Worm (Caenorhabditis elegans): ENCODE data around the gene R166.3.

The R166.3 gene

DNA sequence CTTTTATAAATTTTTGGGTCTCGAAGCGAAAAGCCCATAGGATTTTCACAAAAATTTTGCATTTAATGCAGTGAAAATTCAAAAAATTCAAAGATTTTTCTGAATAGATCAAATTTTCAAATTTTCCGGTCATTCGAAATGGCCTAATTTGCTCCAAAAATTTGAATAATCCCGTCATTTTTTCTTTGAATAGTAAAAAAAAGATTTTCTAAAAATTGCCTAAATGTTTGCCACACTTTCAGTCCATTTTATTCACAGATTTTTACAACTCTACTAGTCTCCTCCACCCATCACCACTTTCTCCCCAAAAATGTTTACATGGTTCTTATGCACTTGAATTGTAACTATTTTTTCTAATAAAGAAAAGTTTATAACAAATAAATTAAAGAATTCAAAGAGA lies 5.1 kb downstream of the R166.3 start:
- TF ChIP-seq him-1 (tag; optimal IDR thresholded peaks at IDR 0.05) (no peak), dao-5 (tag; optimal IDR thresholded peaks at IDR 0.05) (no peak), W03F9.2 (tag; optimal IDR thresholded peaks at IDR 0.05) (no peak)

- TF ChIP-seq W03F9.2 (tag; optimal IDR thresholded peaks at IDR 0.05) = no peak
- no peak for TF ChIP-seq him-1 (tag; optimal IDR thresholded peaks at IDR 0.05)
- no peak for TF ChIP-seq dao-5 (tag; optimal IDR thresholded peaks at IDR 0.05)
Measured at ce11 chrII:10531604-10532003, 7.5 kb downstream of the R166.3 start.

DNA sequence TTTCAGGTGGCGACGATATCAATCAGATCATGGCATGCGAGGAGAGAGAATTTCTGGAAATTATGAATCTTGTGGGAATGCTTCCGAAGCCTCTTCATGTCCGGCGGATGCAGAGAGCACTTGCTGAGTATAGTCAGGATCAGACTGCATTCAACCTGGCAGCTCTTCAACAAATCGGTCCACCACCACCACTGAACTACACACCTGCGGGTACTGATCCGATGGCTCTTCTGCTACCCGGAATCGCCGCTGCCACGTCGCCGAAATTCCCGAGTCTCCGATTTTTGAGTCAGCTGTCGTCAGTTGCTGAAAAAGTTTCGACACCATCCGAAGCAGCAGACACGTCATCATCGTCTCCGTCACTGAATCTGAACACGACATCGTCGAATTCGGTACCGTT lies 8.2 kb downstream of the R166.3 start:
- TF ChIP-seq dao-5 (tag; optimal IDR thresholded peaks at IDR 0.05) = no peak
- TF ChIP-seq him-1 (tag; optimal IDR thresholded peaks at IDR 0.05) = no peak
- TF ChIP-seq W03F9.2 (tag; optimal IDR thresholded peaks at IDR 0.05) = no peak

DNA sequence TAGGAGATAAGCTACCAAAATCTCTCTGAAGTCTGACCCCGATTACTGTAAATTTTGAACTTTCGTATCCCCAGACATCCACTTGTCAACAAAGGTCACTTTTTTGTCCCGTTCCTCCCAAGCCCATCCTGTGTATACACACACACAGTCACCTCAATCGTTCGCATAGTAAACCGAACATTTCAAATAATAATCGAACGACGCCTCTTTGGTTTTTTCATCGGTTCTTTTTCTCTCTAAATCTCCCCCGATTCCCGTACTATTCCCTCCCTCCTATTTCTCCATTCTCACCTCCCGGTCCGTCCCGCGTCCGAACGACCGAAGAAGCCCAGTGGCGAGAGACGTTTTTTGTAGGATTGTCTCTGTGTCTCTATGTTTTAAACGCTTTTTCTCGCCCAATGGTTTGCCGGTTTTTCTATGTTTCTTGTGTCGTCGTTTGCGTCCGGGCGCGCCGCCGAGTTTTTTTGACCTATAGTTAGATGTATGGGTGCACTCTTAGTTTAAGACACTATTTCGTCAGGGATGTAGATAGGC lies 9.8 kb downstream of the R166.3 start:
- TF ChIP-seq him-1 (tag; optimal IDR thresholded peaks at IDR 0.05) (no peak), dao-5 (tag; optimal IDR thresholded peaks at IDR 0.05) (no peak), W03F9.2 (tag; optimal IDR thresholded peaks at IDR 0.05) (no peak)

- peak; percentile 34 for TF ChIP-seq him-1 (tag; optimal IDR thresholded peaks at IDR 0.05)
- TF ChIP-seq dao-5 (tag; optimal IDR thresholded peaks at IDR 0.05) = no peak
- no peak for TF ChIP-seq W03F9.2 (tag; optimal IDR thresholded peaks at IDR 0.05)
Measured at ce11 chrII:10527649-10528134, 11.4 kb downstream of the R166.3 start, which contains the start of gene mab-10. Gene mab-10, plus strand, starts transcription at chrII:10528084.

- no peak for TF ChIP-seq him-1 (tag; optimal IDR thresholded peaks at IDR 0.05)
Measured at ce11 chrII:10525134-10525533, 14.0 kb downstream of the R166.3 start.

DNA sequence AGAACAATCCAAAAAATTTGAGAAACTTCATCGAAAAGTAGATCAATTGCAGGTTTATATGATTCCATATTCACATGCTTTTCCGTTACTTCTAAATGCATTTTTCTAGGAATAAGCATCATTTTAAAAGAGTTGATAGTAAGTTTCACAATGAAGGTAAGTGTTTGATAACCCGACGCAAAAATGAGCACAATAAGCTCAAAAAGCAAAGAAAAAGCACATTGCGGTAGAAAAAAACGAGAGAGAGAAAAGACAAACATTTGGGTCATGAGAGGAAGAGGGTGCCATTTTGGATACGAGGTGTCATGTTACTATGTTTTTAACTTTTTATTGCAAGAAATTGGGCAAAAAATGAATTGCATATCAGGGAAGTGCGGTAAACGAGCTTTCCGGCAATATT lies 14.8 kb downstream of the R166.3 start, which contains the start of gene F59B10.6:
F59B10.6 (minus strand) TSS at position 101 of the 400 bp plus-strand sequence.
- no peak for TF ChIP-seq him-1 (tag; optimal IDR thresholded peaks at IDR 0.05)
- no peak for TF ChIP-seq W03F9.2 (tag; optimal IDR thresholded peaks at IDR 0.05)
- no peak for TF ChIP-seq dao-5 (tag; optimal IDR thresholded peaks at IDR 0.05)

DNA sequence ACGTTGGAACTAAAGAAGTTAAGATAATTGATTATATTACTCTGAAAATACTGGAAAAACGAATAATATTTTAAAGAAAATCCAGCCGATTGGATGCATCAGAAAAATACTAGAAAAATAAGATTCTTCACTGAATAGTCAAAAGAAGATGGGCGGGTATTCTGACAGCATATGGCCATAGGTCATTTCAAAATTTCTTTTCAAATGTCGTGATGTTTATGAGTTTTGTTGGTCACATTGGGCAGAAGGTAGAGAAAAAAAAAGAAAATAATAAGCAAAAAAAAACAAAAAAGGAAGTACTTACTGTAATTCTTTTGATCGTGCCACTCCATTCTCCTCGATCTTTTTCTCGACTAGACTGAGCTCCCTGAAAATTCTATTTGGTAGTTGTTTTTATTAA lies 15.5 kb downstream of the R166.3 start, which contains the start of gene F59B10.5:
F59B10.5 (minus strand) TSS at position 101 of the 400 bp plus-strand sequence.
- no peak for TF ChIP-seq him-1 (tag; optimal IDR thresholded peaks at IDR 0.05)
- no peak for TF ChIP-seq dao-5 (tag; optimal IDR thresholded peaks at IDR 0.05)
- TF ChIP-seq W03F9.2 (tag; optimal IDR thresholded peaks at IDR 0.05) = no peak

DNA sequence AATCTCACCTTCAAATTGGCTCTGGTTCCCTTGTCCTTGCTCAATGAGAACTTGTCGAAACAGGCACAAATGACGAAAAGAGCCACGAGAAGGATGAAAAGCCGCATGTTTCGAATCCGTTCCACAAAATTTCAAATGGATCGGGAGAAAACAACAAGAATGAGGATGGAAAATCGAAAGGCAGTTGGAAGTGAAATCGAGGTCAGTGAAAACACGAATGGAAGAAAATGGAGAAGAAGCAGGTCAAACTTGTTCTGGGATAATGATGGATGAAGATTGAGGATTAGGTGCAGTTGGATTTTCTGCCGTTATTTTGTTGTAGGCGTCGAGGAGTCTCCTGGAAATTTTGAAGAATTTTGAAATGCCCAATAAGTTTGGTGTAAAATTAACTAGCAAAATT lies 16.1 kb downstream of the R166.3 start:
- TF ChIP-seq W03F9.2 (tag; optimal IDR thresholded peaks at IDR 0.05) = no peak
- no peak for TF ChIP-seq dao-5 (tag; optimal IDR thresholded peaks at IDR 0.05)
- no peak for TF ChIP-seq him-1 (tag; optimal IDR thresholded peaks at IDR 0.05)

DNA sequence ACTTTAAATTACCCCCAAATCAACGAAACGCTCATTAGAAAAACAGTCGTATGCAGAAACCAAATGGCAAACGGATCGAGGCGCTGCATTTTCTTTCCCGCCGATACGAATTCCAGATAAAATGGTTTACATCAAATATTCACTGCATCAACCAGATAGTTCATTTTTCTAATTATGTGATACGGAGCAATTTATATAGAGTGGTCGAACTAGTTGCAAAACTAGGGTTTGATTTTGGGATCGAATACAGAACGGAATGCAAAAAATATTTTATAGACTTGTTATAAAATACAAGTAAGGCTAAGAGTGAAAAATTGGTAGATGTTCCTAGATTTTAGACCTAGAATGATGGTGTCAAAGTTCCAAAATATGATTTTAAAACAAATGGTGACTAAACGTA lies 19.3 kb downstream of the R166.3 start:
- TF ChIP-seq him-1 (tag; optimal IDR thresholded peaks at IDR 0.05) = no peak
- no peak for TF ChIP-seq W03F9.2 (tag; optimal IDR thresholded peaks at IDR 0.05)
- no peak for TF ChIP-seq dao-5 (tag; optimal IDR thresholded peaks at IDR 0.05)

DNA sequence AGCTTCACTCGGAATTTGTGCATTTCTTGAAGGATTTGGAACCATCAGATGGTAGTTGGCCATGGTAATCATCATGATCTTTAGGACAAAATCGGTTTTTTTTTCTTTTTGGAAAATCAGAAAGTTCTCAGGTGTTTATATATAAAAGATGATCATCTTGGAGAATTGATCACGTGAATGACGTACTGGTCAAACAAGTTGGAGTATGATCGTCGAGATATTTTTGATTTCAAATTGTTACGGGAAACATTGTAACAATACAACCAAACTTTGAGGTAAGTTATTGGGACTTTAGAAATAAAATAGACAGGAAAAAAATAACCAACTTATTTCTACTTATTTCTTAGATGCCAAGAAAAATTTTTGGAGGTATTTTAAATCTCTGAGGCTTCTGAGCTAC lies 20.1 kb downstream of the R166.3 start, which contains the start of gene F59B10.4:
F59B10.4 (minus strand) TSS at position 101 of the 400 bp plus-strand sequence.
- TF ChIP-seq W03F9.2 (tag; optimal IDR thresholded peaks at IDR 0.05) (no peak), him-1 (tag; optimal IDR thresholded peaks at IDR 0.05) (no peak), dao-5 (tag; optimal IDR thresholded peaks at IDR 0.05) (no peak)

ce11 chrII:10516375-10516774 lies 22.8 kb downstream of the R166.3 start:
- no peak for TF ChIP-seq him-1 (tag; optimal IDR thresholded peaks at IDR 0.05)
- TF ChIP-seq dao-5 (tag; optimal IDR thresholded peaks at IDR 0.05) = no peak
- TF ChIP-seq W03F9.2 (tag; optimal IDR thresholded peaks at IDR 0.05) = no peak

ce11 chrII:10515422-10515821 lies 23.7 kb downstream of the R166.3 start:
- TF ChIP-seq him-1 (tag; optimal IDR thresholded peaks at IDR 0.05) = no peak
- TF ChIP-seq W03F9.2 (tag; optimal IDR thresholded peaks at IDR 0.05) = no peak
- TF ChIP-seq dao-5 (tag; optimal IDR thresholded peaks at IDR 0.05) = no peak

DNA sequence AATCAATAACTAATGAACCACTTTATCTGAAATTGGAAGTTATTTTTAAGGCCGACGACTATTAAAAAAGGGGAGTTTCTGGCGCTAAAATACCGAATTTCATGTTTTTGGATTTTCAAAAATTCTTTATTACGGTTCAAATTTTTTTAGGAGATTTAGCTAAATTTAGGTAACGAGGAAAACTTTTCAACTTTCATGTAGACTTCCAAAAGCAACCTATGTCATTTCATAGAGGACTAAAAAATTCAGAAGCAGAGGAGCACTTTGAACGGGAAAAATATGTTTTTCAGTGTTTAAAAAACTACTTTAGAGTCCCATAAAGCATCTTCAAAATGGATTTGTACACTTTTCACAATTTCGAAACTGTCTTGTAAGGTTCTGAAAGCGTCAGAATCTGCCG lies 25.8 kb downstream of the R166.3 start:
- TF ChIP-seq W03F9.2 (tag; optimal IDR thresholded peaks at IDR 0.05) = no peak

- TF ChIP-seq W03F9.2 (tag; optimal IDR thresholded peaks at IDR 0.05) (no peak), him-1 (tag; optimal IDR thresholded peaks at IDR 0.05) (no peak), dao-5 (tag; optimal IDR thresholded peaks at IDR 0.05) (no peak)
Measured at ce11 chrII:10510242-10510641, 28.9 kb downstream of the R166.3 start, which contains the start of gene F59B10.3. Gene F59B10.3, plus strand, starts transcription at chrII:10510542.
